Worm (Caenorhabditis elegans) whole organism, L3 larva: Measurements from ENCODE around the gene acy-4.
A peak's percentile ranks its signal among the peaks of the same experiment; 100 is the strongest.

ENCODE experiments used
- ceh-9 ChIP-seq: sonication (generic microtip); optimal IDR thresholded peaks from 2 replicates; lab custom pipeline; 2018; ENCODE audit warnings: missing biosample characterization, missing genetic modification characterization
- daf-12 ChIP-seq: fragments of 150-350 bp; optimal IDR thresholded peaks from 2 replicates; lab custom pipeline; 2014; ENCODE audit warnings: missing biosample characterization, missing genetic modification reagents, missing genetic modification characterization
- egl-27 ChIP-seq: sonication (generic microtip); optimal IDR thresholded peaks from 4 replicates; lab custom pipeline; 2017; ENCODE audit warnings: missing biosample characterization, missing genetic modification reagents, missing genetic modification characterization
- egl-5 ChIP-seq: fragments of 150-350 bp; optimal IDR thresholded peaks from 2 replicates; lab custom pipeline; 2017; ENCODE audit warnings: missing biosample characterization, missing genetic modification reagents, missing genetic modification characterization, inconsistent platforms
- elt-2 ChIP-seq: sonication (generic microtip); optimal IDR thresholded peaks from 2 replicates; lab custom pipeline; 2016; ENCODE audit warnings: missing genetic modification reagents, mild to moderate bottlenecking, missing genetic modification characterization, missing compliant biosample characterization
- elt-3 ChIP-seq, 3 experiments: fragments of 150-350 bp in 1 of 3; sonication (generic microtip) in 2 of 3; optimal IDR thresholded peaks; 2 replicates in 2 of 3; 4 replicates in 1 of 3; lab custom pipeline; 2014 to 2017; ENCODE audit warnings: missing biosample characterization in 3 of 3, missing genetic modification characterization in 3 of 3
- eor-1 ChIP-seq, 2 experiments: fragments of 150-350 bp; optimal IDR thresholded peaks; 2 replicates each; lab custom pipeline; 2014 to 2018; ENCODE audit warnings: missing biosample characterization in 2 of 2, missing genetic modification characterization in 2 of 2
- fkh-10 ChIP-seq: sonication (generic microtip); optimal IDR thresholded peaks from 2 replicates; lab custom pipeline; 2017; ENCODE audit warnings: missing biosample characterization, missing genetic modification reagents, missing genetic modification characterization
- fos-1 ChIP-seq: fragments of 150-350 bp; optimal IDR thresholded peaks from 2 replicates; lab custom pipeline; 2014; ENCODE audit warnings: missing biosample characterization, missing genetic modification characterization
- jun-1 ChIP-seq: fragments of 150-350 bp; optimal IDR thresholded peaks from 2 replicates; lab custom pipeline; 2014; ENCODE audit warnings: missing biosample characterization, missing genetic modification reagents, missing genetic modification characterization
- lin-15B ChIP-seq: fragments of 150-350 bp; optimal IDR thresholded peaks from 2 replicates; lab custom pipeline; 2014; ENCODE audit warnings: missing biosample characterization, missing genetic modification characterization
- lin-39 ChIP-seq: fragments of 150-350 bp; optimal IDR thresholded peaks from 2 replicates; lab custom pipeline; 2018; ENCODE audit warnings: missing biosample characterization, missing genetic modification reagents, missing genetic modification characterization
- lsy-12 ChIP-seq: sonication (generic microtip); optimal IDR thresholded peaks from 2 replicates; lab custom pipeline; 2016; ENCODE audit warnings: mild to moderate bottlenecking, missing genetic modification characterization, missing compliant biosample characterization
- mdl-1 ChIP-seq: fragments of 150-350 bp; optimal IDR thresholded peaks from 2 replicates; lab custom pipeline; 2014; ENCODE audit warnings: missing biosample characterization, missing genetic modification characterization
- nfya-1 ChIP-seq: sonication (generic microtip); optimal IDR thresholded peaks from 2 replicates; lab custom pipeline; 2017; ENCODE audit warnings: missing genetic modification characterization, mild to moderate bottlenecking, missing compliant biosample characterization, antibody characterized with exemption, moderate library complexity; ENCODE audit not compliant: insufficient read depth
- nhr-11 ChIP-seq: fragments of 150-350 bp; optimal IDR thresholded peaks from 2 replicates; lab custom pipeline; 2014; ENCODE audit warnings: missing biosample characterization, missing genetic modification characterization
- nhr-12 ChIP-seq: fragments of 150-350 bp; optimal IDR thresholded peaks from 2 replicates; lab custom pipeline; 2014; ENCODE audit warnings: missing biosample characterization, missing genetic modification characterization
- nhr-237 ChIP-seq: fragments of 150-350 bp; optimal IDR thresholded peaks from 2 replicates; lab custom pipeline; 2014; ENCODE audit warnings: missing biosample characterization, missing genetic modification characterization
- nhr-28 ChIP-seq: fragments of 150-350 bp; optimal IDR thresholded peaks from 2 replicates; lab custom pipeline; 2014; ENCODE audit warnings: missing biosample characterization, missing genetic modification characterization
- nhr-43 ChIP-seq: sonication (generic microtip); optimal IDR thresholded peaks from 2 replicates; lab custom pipeline; 2016; ENCODE audit warnings: mild to moderate bottlenecking, missing genetic modification characterization, missing compliant biosample characterization; ENCODE audit not compliant: poor library complexity, severe bottlenecking
- nhr-77 ChIP-seq: fragments of 150-350 bp; optimal IDR thresholded peaks from 2 replicates; lab custom pipeline; 2014; ENCODE audit warnings: missing biosample characterization, missing genetic modification characterization
- pha-4 ChIP-seq: fragments of 150-350 bp; optimal IDR thresholded peaks from 2 replicates; lab custom pipeline; 2014; ENCODE audit warnings: missing biosample characterization, missing genetic modification reagents, missing genetic modification characterization
- pqm-1 ChIP-seq: fragments of 150-350 bp; optimal IDR thresholded peaks from 2 replicates; lab custom pipeline; 2017; ENCODE audit warnings: missing biosample characterization, missing genetic modification characterization, inconsistent platforms
- sea-2 ChIP-seq: fragments of 150-350 bp; sonication (generic microtip); optimal IDR thresholded peaks from 4 replicates; lab custom pipeline; 2014; ENCODE audit warnings: missing biosample characterization, missing genetic modification reagents, missing genetic modification characterization
- snpc-4 ChIP-seq: fragments of 150-350 bp; optimal IDR thresholded peaks from 2 replicates; lab custom pipeline; 2014; ENCODE audit warnings: missing biosample characterization, missing genetic modification characterization
- tbx-2 ChIP-seq: sonication (generic microtip); optimal IDR thresholded peaks from 2 replicates; lab custom pipeline; 2016; ENCODE audit warnings: mild to moderate bottlenecking, missing genetic modification characterization, missing compliant biosample characterization
- unc-62 ChIP-seq: fragments of 150-350 bp; sonication (generic microtip); optimal IDR thresholded peaks from 4 replicates; lab custom pipeline; 2014; ENCODE audit warnings: missing biosample characterization, missing genetic modification reagents, missing genetic modification characterization
- zag-1 ChIP-seq: fragments of 150-350 bp; optimal IDR thresholded peaks from 2 replicates; lab custom pipeline; 2014; ENCODE audit warnings: missing biosample characterization, missing genetic modification characterization
- ztf-11 ChIP-seq: fragments of 150-350 bp; optimal IDR thresholded peaks from 2 replicates; lab custom pipeline; 2014; ENCODE audit warnings: missing biosample characterization, missing genetic modification characterization

acy-4 gene

DNA sequence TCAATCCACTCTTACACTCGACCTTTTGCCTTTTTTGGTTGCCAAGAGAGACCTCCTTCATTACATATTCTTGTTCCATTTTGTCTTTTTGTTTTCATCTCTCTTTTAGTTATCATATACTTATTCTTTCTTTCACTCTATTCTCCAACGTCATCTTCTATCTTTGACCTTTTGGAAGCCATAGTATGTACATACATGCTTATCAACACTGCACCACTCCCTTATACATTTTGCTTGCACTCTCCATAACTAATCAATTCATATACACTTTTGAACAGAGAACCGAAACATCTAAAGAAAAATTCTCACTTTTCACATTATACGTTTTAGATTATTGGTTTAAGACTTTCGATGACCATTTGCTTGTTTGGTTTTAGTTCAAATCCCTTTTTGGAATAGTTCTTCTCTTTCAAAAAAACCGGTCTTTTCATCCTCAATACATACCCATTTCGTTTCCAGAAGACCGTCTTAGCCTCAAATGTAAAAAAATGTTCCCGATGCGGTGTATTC lies 23.4 kb upstream of the acy-4 start, which contains the start of gene hex-2:
TSS of gene hex-2 (plus strand) at position 460 of the 510 bp plus-strand sequence.
- peak; percentile 56 for TF ChIP-seq pqm-1 (tag; lab: Kevin White, UChicago)
- TF ChIP-seq nhr-43, result no peak
- peak; percentile 13 for TF ChIP-seq pha-4
- peak; percentile 45 for TF ChIP-seq elt-2

DNA sequence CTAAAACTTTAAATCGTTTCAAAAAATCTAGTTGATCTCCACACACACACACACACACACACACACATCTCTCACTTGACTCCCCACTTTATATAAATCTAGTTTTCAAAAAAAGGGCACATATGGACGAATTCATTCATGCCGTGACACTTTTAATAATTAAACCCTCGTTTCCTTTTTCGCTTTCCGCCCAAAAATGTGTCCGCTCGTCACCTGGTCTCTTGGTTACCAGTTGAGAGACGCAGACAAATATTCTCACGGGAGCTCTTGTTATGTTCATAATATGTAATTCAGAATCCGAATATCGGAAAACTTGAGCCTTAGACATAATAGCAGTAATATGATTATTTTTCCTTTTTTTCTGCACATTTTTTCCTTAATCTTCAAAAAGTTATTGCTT lies 21.2 kb upstream of the acy-4 start:
- TF ChIP-seq elt-3 (tag; optimal IDR thresholded peaks at IDR 0.05; lab: Kevin White, UChicago) (no peak), nfya-1 (tag; lab: Kevin White, UChicago) (no peak), jun-1 (tag; lab: Kevin White, UChicago) (no peak), egl-5 (tag; lab: Kevin White, UChicago) (no peak), nhr-12 (tag; lab: Kevin White, UChicago) (no peak)
- TF ChIP-seq, all 47 proteins: peak for 0

DNA sequence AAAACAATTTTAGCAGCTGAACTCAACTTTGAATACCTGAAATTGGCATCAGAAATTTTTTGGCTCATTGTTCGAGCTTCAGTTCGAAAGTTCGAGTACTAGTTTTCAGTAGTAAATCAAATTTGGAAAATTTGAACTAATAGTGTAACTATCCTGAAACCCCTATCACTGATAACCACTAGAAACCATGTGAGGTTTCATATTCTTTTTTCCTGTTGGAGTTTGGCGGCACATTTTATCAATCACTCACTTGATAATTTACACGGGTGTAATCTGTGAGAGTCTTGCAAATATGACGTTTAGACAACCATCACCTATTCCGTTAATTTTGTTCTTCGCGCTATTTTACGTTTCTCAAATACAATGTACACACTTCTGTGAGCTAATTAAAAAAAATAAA lies 16.7 kb upstream of the acy-4 start, which contains the start of gene C14C11.4:
TSS of gene C14C11.4 (plus strand) at position 252 of the 400 bp plus-strand sequence.
- no peak for TF ChIP-seq nhr-77 (tag; lab: Kevin White, UChicago)
- no peak for TF ChIP-seq nhr-237 (tag; lab: Kevin White, UChicago)
- TF ChIP-seq fos-1 (tag; lab: Kevin White, UChicago), result no peak
- TF ChIP-seq elt-2, result peak; percentile 72
- TF ChIP-seq nhr-11 (tag; lab: Kevin White, UChicago), result no peak
- TF ChIP-seq pqm-1 (tag; lab: Kevin White, UChicago), result peak; percentile 41

DNA sequence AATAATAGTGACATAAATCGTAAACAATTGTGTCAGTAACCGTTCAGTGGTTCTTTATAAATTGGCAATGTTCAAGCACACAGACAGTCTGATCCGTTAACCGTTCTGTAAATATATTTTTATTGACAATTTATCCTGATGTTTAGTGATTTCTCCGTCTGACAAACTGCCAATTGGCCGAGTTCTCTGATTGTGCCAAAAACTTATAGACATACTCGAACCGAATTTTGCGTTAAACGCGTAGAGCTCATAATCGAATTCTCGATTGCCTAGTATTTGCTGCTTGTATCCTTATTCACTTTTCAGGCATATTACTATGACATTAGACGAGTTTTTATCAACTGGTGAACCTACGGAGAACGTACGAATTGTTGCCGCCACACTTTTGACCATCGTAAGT lies 13.5 kb upstream of the acy-4 start, which contains the start of gene srx-117:
TSS of gene srx-117 (plus strand) at position 301 of the 400 bp plus-strand sequence.
- TF ChIP-seq egl-5 (tag; lab: Kevin White, UChicago) (no peak), fkh-10 (GFP tag; lab: Kevin White, UChicago) (no peak), nhr-28 (no peak), zag-1 (tag; lab: Kevin White, UChicago) (no peak), egl-27 (tag; lab: Kevin White, UChicago) (no peak), lin-39 (tag; lab: Kevin White, UChicago) (no peak), snpc-4 (tag; lab: Kevin White, UChicago) (no peak), ceh-9 (tag; lab: Kevin White, UChicago) (no peak), nhr-77 (tag; lab: Kevin White, UChicago) (no peak), daf-12 (tag; lab: Kevin White, UChicago) (no peak), nhr-12 (tag; lab: Kevin White, UChicago) (no peak), sea-2 (GFP tag; lab: Kevin White, UChicago) (no peak), eor-1 (tag; optimal IDR thresholded peaks at IDR 0.05; lab: Kevin White, UChicago) (no peak), nhr-43 (no peak), lin-15B (no peak), lsy-12 (tag; lab: Kevin White, UChicago) (no peak)

DNA sequence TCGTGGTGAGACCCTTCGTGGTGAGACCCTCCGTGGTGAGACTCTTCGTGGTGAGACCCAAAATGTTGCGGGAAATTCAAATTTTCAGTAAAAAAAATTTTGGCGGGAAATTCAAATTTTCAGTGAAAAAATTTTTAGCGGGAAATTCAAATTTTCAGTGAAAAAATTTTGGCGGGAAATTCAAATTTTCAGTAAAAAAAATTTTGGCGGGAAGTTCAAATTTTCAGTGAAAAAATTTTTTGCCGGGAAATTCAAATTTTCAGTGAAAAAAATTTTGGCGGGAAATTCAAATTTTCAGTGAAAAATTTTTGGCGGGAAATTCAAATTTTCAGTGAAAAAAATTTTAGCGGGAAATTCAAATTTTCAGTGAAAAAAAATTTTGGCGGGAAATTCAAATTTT lies 9.4 kb upstream of the acy-4 start:
- peak; percentile 27 for TF ChIP-seq lin-15B

DNA sequence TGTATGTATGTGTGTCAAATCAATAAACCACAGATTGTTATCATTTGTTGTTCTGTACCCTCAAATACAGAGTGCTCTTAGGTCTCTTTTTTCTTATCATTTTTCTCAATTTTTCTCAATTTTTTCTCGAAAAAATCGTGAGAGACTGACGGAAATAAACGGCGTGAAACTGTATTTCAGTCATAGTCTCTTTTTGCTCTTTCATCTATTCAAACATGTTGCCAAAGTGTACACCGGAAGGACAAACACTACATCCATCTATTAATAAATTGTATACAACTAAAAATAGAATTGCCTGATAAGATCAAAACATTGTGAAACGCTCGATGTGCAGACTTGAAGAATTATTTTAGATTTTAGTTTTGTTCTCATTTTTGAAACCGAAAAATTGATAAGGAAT lies 3.8 kb upstream of the acy-4 start:
- TF ChIP-seq mdl-1, result no peak
- no peak for TF ChIP-seq lin-39 (tag; lab: Kevin White, UChicago)
- TF ChIP-seq pqm-1 (tag; lab: Kevin White, UChicago), result peak; percentile 38
- TF ChIP-seq elt-2, result peak; percentile 82
- TF ChIP-seq, all 47 proteins: peak for 2

DNA sequence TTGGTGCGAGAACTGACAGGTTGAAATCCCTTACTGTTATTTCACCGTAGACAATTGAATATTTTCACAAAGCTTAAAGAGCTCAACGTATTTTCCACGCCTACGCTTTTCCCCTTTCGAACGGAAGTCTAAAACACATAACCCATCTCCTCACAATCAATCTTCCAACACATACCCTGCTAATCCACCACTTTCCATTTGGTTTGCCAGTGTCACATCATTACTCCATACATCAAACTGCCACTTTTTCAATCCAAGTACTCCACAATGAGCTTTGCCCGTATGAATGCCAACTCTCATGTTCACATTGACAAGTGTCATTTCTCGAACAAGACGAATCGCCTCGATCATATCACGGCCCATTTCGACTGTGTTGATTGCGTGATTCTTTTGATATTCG lies 2.7 kb downstream of the acy-4 start:
- no peak for TF ChIP-seq ztf-11
- TF ChIP-seq ceh-9 (tag; lab: Kevin White, UChicago), result no peak
- TF ChIP-seq tbx-2 (tag; lab: Kevin White, UChicago), result no peak
- peak; percentile 72 for TF ChIP-seq unc-62
- TF ChIP-seq elt-3 (tag; optimal IDR thresholded peaks at IDR 0.05; lab: Kevin White, UChicago), result no peak
- TF ChIP-seq fos-1 (tag; lab: Kevin White, UChicago), result no peak
- peak; percentile 39 for TF ChIP-seq lin-39 (tag; lab: Kevin White, UChicago)
